Worm (Caenorhabditis elegans): Measurements from ENCODE around the gene nspc-7.

Gene nspc-7

DNA sequence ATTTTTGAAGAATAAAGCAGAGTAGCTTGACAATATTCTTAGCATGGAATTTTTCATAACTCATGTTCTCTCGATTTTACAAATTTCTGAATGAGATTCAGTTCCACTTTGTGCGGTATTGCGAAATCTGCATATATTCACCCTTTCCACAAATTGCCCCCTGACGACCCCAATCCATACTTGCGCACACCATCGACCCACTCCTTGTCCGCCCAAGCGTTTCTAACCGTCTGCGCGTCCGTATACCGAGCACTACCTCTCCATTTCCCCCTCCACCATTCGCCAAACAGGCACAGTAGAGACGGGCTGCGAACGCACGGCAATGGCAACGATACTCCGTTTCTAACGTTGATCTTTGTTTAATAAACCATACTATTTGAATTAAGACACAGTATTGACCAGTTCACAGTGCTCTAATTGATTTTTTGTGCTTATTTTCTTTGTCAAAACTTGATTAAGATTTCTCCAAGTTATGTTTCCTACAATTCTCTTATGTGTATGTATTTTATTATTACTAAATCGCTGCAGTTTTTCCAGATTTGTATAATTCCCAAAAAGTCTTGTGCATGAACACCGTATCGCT, 15.0 kb downstream of the nspc-7 start, which contains the start of gene utx-1 (continued):
- TF ChIP-seq aly-2 (tag; optimal IDR thresholded peaks at IDR 0.05) (no peak), sma-9 (GFP tag; optimal IDR thresholded peaks at IDR 0.05) (no peak), sma-9 (tag; optimal IDR thresholded peaks at IDR 0.05) (no peak), ztf-1 (GFP tag; conservative IDR thresholded peaks at IDR 0.05) (no peak)

DNA sequence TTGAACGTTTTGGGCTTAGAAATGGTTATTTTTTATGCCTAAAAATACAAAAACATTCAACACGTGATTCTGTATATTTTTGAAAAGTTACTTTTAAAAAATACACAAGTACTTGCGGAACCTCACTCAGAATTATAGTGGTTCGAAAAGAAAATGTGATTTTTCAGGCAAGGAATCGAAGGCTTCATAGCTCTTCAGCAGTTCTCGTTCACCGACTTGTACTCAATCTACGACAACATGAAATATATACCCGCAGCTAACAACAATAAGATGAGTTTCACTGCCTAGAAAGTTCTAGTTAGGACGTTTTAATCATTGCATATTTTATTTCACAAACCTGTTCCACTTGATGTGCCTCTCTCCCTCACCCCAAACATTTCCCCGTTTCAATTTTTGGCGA, 20.9 kb downstream of the nspc-7 start:
- TF ChIP-seq nhr-25 (tag; optimal IDR thresholded peaks at IDR 0.05): no peak
- TF ChIP-seq blmp-1 (tag; optimal IDR thresholded peaks at IDR 0.05; ENCODE audit: insufficient read depth): no peak
- TF ChIP-seq unc-55 (GFP tag; optimal IDR thresholded peaks at IDR 0.05): no peak
- no peak for TF ChIP-seq R02D3.7 (tag; optimal IDR thresholded peaks at IDR 0.05)
- TF ChIP-seq ztf-11 (tag; optimal IDR thresholded peaks at IDR 0.05): no peak
- no peak for TF ChIP-seq elt-1 (tag; optimal IDR thresholded peaks at IDR 0.05)

DNA sequence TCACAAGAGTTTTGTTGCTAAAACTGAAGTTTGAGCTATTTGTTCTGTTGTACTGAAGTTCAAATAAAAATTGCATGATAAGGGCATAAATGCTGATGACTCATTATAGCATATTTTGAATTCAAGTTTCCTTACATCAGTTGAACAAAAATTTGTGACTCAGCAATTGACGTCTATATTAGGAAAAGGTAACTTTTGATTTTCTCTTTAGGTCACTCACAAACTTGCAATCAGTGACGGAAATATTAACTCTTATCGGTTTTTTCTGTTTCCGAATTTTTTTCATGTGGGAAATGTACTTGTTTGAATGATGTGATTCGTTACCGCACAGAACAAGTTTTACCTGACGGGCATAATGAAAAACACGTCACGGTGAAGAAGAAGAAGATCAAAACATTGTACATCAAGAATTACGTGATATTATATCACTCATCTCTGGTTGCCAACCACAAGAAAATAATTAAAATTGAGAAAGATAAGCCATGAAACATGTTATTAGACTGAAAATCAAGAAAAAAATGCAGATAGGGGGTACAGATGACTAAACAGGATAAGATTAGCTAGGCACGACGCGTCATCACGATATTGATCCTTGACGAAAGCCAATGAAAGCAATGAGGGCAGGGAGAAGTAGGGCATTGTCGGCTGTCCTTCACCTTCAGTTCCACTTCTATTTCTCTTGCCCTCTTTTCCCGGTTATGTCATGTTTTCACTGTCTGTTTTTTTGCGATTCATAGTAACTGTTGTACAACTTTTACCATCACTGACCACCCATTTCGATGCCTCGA, 22.2 kb downstream of the nspc-7 start:
- TF ChIP-seq nhr-129 (tag; optimal IDR thresholded peaks at IDR 0.05): no peak
- TF ChIP-seq fos-1 (tag; optimal IDR thresholded peaks at IDR 0.05): peak; percentile 75
- TF ChIP-seq sma-3 (GFP tag; optimal IDR thresholded peaks at IDR 0.05): peak; percentile 27

DNA sequence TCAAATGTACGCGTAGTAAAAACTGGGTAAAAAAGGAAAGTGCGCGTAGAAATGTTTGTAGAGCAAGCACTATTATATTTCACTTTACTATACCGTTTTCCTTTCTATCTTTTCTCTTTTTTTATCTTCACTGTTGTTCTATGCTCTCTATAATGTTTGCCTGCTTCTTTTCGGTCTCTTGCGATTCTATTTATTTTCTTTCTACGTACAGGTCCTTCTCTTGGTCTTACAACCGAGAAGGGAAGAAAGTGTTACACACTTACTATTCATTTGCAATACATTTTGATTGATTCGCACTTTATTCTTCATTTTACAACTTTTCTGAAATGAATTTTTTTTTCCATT, 22.8 kb downstream of the nspc-7 start:
- no peak for TF ChIP-seq nhr-237 (tag; optimal IDR thresholded peaks at IDR 0.05)
- TF ChIP-seq gmeb-1 (tag; optimal IDR thresholded peaks at IDR 0.05): peak; percentile 10
- TF ChIP-seq blmp-1 (tag; optimal IDR thresholded peaks at IDR 0.05; ENCODE audit: insufficient read depth): peak; percentile 67
- peak; percentile 54 for TF ChIP-seq fos-1 (tag; optimal IDR thresholded peaks at IDR 0.05)
- no peak for TF ChIP-seq R02D3.7 (tag; optimal IDR thresholded peaks at IDR 0.05)
- TF ChIP-seq sma-9 (GFP tag; optimal IDR thresholded peaks at IDR 0.05): peak; percentile 11
- no peak for TF ChIP-seq sma-9 (tag; optimal IDR thresholded peaks at IDR 0.05)
- TF ChIP-seq nhr-25 (tag; optimal IDR thresholded peaks at IDR 0.05): peak; percentile 5
- peak; percentile 31 for TF ChIP-seq F13H6.1 (tag; optimal IDR thresholded peaks at IDR 0.05)

DNA sequence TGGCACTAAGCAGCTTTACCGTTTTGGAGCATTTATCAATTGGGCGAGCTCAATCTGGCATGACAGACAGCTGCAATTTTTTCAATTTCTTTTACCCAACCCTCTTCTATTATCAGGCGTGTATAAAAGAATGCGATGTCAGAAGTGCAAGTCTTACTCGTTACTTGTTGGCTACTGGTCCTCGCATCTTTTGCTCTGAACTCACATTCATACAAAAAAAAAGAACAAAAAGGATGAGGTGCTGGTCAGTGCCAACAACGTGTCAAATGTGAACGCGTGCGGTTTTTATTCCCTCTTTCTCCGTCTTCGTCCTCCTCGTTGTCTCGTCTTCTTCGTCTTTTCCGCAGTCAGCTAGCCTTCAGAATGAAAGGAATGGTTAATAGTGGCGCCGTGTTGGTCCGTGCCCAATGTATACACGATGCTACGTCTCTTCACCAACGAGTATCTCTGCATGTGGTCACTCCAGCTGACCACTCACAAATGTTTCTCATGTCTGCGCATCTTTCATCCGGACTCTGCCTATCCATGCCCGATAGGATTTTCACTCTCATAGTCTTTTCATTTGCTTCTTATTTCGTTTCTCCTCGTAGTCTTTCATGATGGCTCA, 24.3 kb downstream of the nspc-7 start:
- TF ChIP-seq nhr-12 (tag; optimal IDR thresholded peaks at IDR 0.05): no peak
- TF ChIP-seq sem-4 (tag; optimal IDR thresholded peaks at IDR 0.05): peak; percentile 3
- peak; percentile 32 to 60 for TF ChIP-seq mdl-1 (tag; optimal IDR thresholded peaks at IDR 0.05)
- no peak for TF ChIP-seq egl-27 (tag; optimal IDR thresholded peaks at IDR 0.05)
- peak; percentile 25 for TF ChIP-seq C34F6.9 (tag; optimal IDR thresholded peaks at IDR 0.05)
- peak; percentile 6 for TF ChIP-seq zag-1 (tag; optimal IDR thresholded peaks at IDR 0.05)
- peak; percentile 87 for TF ChIP-seq F13H6.1 (tag; optimal IDR thresholded peaks at IDR 0.05)

DNA sequence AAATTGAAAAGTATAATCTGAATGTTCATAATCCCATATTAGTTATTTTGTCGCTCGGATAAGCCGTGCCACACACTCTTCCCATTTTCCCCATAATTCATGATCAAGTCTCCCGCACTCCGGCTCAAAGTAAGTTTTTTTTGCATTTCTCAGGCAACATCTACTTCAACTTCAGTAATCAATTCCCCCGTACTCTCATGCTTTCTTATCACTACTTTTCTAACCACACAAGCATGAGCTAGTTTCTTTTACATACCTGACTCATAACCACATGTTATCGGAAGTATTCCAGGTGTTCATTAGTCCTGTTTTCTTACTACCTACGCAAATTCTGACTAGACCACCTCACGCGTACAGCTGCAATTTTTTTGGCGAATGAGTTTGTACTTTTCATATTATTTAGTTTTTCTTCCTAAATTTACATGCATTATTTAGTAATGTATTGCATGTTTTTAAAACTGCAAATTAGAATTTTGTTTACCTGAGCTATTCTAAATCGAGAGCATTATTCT, 24.9 kb downstream of the nspc-7 start:
- TF ChIP-seq nhr-23 (tag; optimal IDR thresholded peaks at IDR 0.05) (no peak), lin-13 (GFP tag; optimal IDR thresholded peaks at IDR 0.05) (no peak), lsy-2 (tag; optimal IDR thresholded peaks at IDR 0.05) (peak in 1 of 2 experiments; percentile 6), fos-1 (tag; optimal IDR thresholded peaks at IDR 0.05) (peak; percentile 14), nhr-21 (tag; optimal IDR thresholded peaks at IDR 0.05) (peak; percentile 9), dmd-4 (tag; optimal IDR thresholded peaks at IDR 0.05) (no peak)

DNA sequence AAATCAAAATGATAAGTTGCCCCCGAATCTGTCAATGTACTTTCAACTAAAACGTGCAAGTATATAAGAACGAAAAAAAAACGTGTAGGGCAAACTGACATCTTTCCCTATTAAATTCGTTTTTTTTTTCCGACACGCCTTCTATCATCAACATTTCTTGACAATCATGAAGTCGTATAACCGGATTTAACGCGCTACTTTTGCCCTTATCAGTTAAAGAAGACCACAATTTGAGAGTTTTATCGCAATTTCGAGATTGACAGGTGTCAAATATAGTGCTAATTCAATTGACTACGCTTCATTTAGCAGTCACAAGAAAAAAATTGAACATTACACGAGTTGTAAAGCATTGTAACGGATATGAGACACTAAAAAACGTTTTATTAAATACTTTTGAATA, 25.5 kb downstream of the nspc-7 start:
- TF ChIP-seq sem-4 (tag; optimal IDR thresholded peaks at IDR 0.05) (no peak), fos-1 (tag; optimal IDR thresholded peaks at IDR 0.05) (peak; percentile 80)
